Fruit fly (Drosophila melanogaster) whole organism, wandering third instar larva: ENCODE data around the gene HP5.

Source experiments
- Abd-B ChIP-seq: fragments of >200 bp; optimal IDR thresholded peaks from 2 replicates; lab custom pipeline; 2017; ENCODE audit warnings: missing biosample characterization, missing genetic modification characterization
- Hr78 ChIP-seq: fragments of >200 bp; optimal IDR thresholded peaks from 2 replicates; lab custom pipeline; 2017; ENCODE audit warnings: missing biosample characterization, missing genetic modification characterization
- Sp1 ChIP-seq: fragments of 200-800 bp; sonication (Bioruptor generic); optimal IDR thresholded peaks from 3 replicates; lab custom pipeline; 2019; ENCODE audit warnings: missing biosample characterization, mild to moderate bottlenecking, missing genetic modification characterization, moderate library complexity

dm6 chrX:11494731-11495277 lies 40.2 kb downstream of the HP5 start:
- TF ChIP-seq Abd-B (GFP tag; lab: Kevin White, UChicago) (no peak), Sp1 (GFP tag; lab: Kevin White, UChicago) (peak; percentile 91), Hr78 (GFP tag; lab: Kevin White, UChicago) (no peak)
